Worm (Caenorhabditis elegans) whole organism, L2 larva: Measurements from ENCODE around the gene algn-14.

Source experiments
- ceh-82 ChIP-seq: fragments of 150-350 bp; optimal IDR thresholded peaks from 2 replicates; lab custom pipeline; 2014; ENCODE audit warnings: missing biosample characterization, missing genetic modification characterization
- egl-27 ChIP-seq: sonication (generic microtip); optimal IDR thresholded peaks from 3 replicates; lab custom pipeline; 2017; ENCODE audit warnings: missing biosample characterization, missing genetic modification reagents, missing genetic modification characterization
- fos-1 ChIP-seq: fragments of 150-350 bp; optimal IDR thresholded peaks from 2 replicates; lab custom pipeline; 2014; ENCODE audit warnings: missing biosample characterization, missing genetic modification characterization
- gmeb-1 ChIP-seq: fragments of 150-350 bp; optimal IDR thresholded peaks from 2 replicates; lab custom pipeline; 2014; ENCODE audit warnings: missing biosample characterization, missing genetic modification characterization
- nhr-10 ChIP-seq: sonication (generic microtip); optimal IDR thresholded peaks from 2 replicates; lab custom pipeline; 2017; ENCODE audit warnings: missing biosample characterization, missing genetic modification characterization
- nhr-25 ChIP-seq: fragments of 150-350 bp; sonication (generic microtip); optimal IDR thresholded peaks from 3 replicates; lab custom pipeline; 2014; ENCODE audit warnings: missing biosample characterization, missing genetic modification characterization
- skn-1 ChIP-seq: sonication (generic microtip); optimal IDR thresholded peaks from 2 replicates; lab custom pipeline; 2017; ENCODE audit warnings: missing biosample characterization, missing genetic modification characterization
- unc-62 ChIP-seq: fragments of 150-350 bp; optimal IDR thresholded peaks from 2 replicates; lab custom pipeline; 2014; ENCODE audit warnings: missing biosample characterization, missing genetic modification reagents, missing genetic modification characterization
- ztf-4 ChIP-seq: fragments of 150-350 bp; optimal IDR thresholded peaks from 2 replicates; lab custom pipeline; 2014; ENCODE audit warnings: missing biosample characterization, missing genetic modification characterization

DNA sequence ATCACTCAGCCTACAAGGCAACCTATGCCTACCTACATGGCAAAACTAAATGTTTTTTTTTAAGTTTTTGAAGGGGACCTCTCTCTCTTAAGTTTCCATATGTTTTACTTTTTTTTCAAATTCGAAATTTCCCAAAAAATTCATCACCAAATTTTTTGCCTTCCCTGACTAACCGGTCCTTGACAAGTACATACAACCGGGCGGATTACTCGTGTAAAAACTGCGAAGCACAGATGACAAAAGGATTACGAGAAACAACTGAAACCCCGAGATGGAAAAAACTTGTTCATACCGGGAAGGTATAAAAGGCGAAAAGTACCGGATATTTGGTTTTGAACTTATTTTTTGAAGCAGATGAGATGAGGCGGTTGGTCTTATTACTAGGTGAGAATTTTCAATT is 8.8 kb downstream of the algn-14 start, which contains the start of gene K09B3.1:
- TF ChIP-seq gmeb-1 (tag; lab: Kevin White, UChicago) (no peak), ceh-82 (tag; lab: Kevin White, UChicago) (no peak), nhr-10 (tag; lab: Kevin White, UChicago) (no peak), ztf-4 (tag; lab: Kevin White, UChicago) (no peak), nhr-25 (no peak), unc-62 (GFP tag; lab: Kevin White, UChicago) (no peak), skn-1 (tag; lab: Kevin White, UChicago) (no peak), fos-1 (no peak), egl-27 (tag; lab: Kevin White, UChicago) (no peak)
